Worm (Caenorhabditis elegans) whole organism, L4 larva: ENCODE measurements around the gene Y54G2A.37.

Source experiments
- F10B5.3 ChIP-seq: sonication (generic microtip); optimal IDR thresholded peaks from 2 replicates; lab custom pipeline; 2016; ENCODE audit warnings: mild to moderate bottlenecking, missing genetic modification characterization, missing compliant biosample characterization
- daf-19 ChIP-seq: fragments of 200-800 bp; sonication (Bioruptor generic); conservative IDR thresholded peaks from 2 replicates; pipeline ENCODE4 v1.3.6; 2022; ENCODE audit warnings: missing genetic modification characterization, missing compliant biosample characterization
- hlh-30 ChIP-seq: sonication (generic microtip); optimal IDR thresholded peaks from 2 replicates; lab custom pipeline; 2017; ENCODE audit warnings: antibody characterized with exemption, mild to moderate bottlenecking, missing genetic modification characterization, missing compliant biosample characterization; ENCODE audit not compliant: insufficient read depth
- lsy-2 ChIP-seq, 2 experiments: fragments of 150-350 bp in 1 of 2; sonication (generic microtip) in 1 of 2; optimal IDR thresholded peaks; 2 replicates each; lab custom pipeline; 2014 to 2017; ENCODE audit warnings: missing biosample characterization in 2 of 2, missing genetic modification characterization in 2 of 2
- unc-39 ChIP-seq: sonication (generic microtip); optimal IDR thresholded peaks from 2 replicates; lab custom pipeline; 2017; ENCODE audit warnings: missing biosample characterization, missing genetic modification characterization
- zag-1 ChIP-seq: fragments of 150-350 bp; optimal IDR thresholded peaks from 2 replicates; lab custom pipeline; 2014; ENCODE audit warnings: missing biosample characterization, missing genetic modification characterization
- ztf-11 ChIP-seq: fragments of 150-350 bp; optimal IDR thresholded peaks from 2 replicates; lab custom pipeline; 2014; ENCODE audit warnings: missing biosample characterization, missing genetic modification characterization

DNA sequence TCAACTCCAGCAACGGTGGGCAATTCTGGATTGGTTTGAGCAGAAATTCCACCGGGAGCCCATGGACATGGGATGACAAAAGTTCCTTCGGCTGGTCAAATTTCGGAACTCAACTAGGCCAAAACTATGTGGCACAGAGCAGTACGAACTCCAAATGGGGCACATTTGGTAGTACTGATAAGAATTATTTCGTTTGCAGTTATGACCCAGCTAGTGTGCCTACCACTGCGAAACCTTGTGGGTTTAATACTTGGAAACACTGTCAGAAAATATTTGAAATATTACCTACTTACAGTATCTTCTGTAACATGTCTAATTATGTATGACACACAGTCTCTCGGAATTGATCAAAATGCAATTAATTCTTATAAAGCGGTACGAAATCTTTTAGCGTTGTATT, 5.8 kb downstream of the Y54G2A.37 start:
- no peak for TF ChIP-seq unc-39 (tag; lab: Kevin White, UChicago)
- TF ChIP-seq daf-19 (GFP tag; lab: Robert Waterston, UW) = no peak
- no peak for TF ChIP-seq zag-1 (tag; lab: Kevin White, UChicago)
- TF ChIP-seq ztf-11 (tag; lab: Kevin White, UChicago) = no peak
- no peak for TF ChIP-seq hlh-30
- TF ChIP-seq lsy-2 (tag; optimal IDR thresholded peaks at IDR 0.05; lab: Kevin White, UChicago) = no peak
- no peak for TF ChIP-seq F10B5.3 (tag; lab: Kevin White, UChicago)
